Fruit fly (Drosophila melanogaster): Measurements from ENCODE around the gene jub.

Gene jub

dm6 chrX:13830029-13830428, at the start of gene jub:
jub (minus strand) TSS chrX:13830317.
- TF ChIP-seq CG8301 (tag; optimal IDR thresholded peaks at IDR 0.05) (no peak), CG8159 (tag; optimal IDR thresholded peaks at IDR 0.05) (peak; percentile 78)

- TF ChIP-seq CG15710 (tag; optimal IDR thresholded peaks at IDR 0.05) (peak; percentile 56), CG32121 (GFP tag; IDR thresholded peaks at IDR 0.05) (no peak), gl (tag; optimal IDR thresholded peaks at IDR 0.05) (peak; percentile 74), CG9948 (tag; optimal IDR thresholded peaks at IDR 0.05) (peak; percentile 30), CG10348 (GFP tag; IDR thresholded peaks at IDR 0.05) (no peak), fd96Ca (GFP tag; IDR thresholded peaks at IDR 0.05) (peak; percentile 44; the same call in 1 of the 3 replicates), Snoo (tag; optimal IDR thresholded peaks at IDR 0.05) (no peak), CG13204 (GFP tag; optimal IDR thresholded peaks at IDR 0.05) (peak; percentile 52), CG17806 (tag; optimal IDR thresholded peaks at IDR 0.05) (peak; percentile 35), CG8301 (tag; optimal IDR thresholded peaks at IDR 0.05) (peak; percentile 33), Pif1B (GFP tag; optimal IDR thresholded peaks at IDR 0.05) (peak; percentile 6), EcR (GFP tag; optimal IDR thresholded peaks at IDR 0.05) (no peak), CG14655 (GFP tag; optimal IDR thresholded peaks at IDR 0.05) (peak; percentile 41), Ets98B (GFP tag; IDR thresholded peaks at IDR 0.05) (peak; percentile 39; the same call in 1 of the 2 replicates), CG8159 (tag; optimal IDR thresholded peaks at IDR 0.05) (peak; percentile 46), CG4496 (GFP tag; IDR thresholded peaks at IDR 0.05) (no peak; the same call in 2 of the 3 replicates), CG12605 (GFP tag; IDR thresholded peaks at IDR 0.05) (peak; percentile 61), CG34367 (tag; optimal IDR thresholded peaks at IDR 0.05) (peak; percentile 25), rn (GFP tag; IDR thresholded peaks at IDR 0.05) (no peak), D1 (tag; optimal IDR thresholded peaks at IDR 0.05) (no peak), Pif1A (GFP tag; optimal IDR thresholded peaks at IDR 0.05) (peak; percentile 20)
These were observed 49.2 kb upstream of the jub start for dm6 chrX:13879169-13879821.

- TF ChIP-seq CG8159 (tag; optimal IDR thresholded peaks at IDR 0.05) (peak; percentile 10), CG17806 (tag; optimal IDR thresholded peaks at IDR 0.05) (no peak), CG4496 (GFP tag; IDR thresholded peaks at IDR 0.05) (peak; percentile 49; the same call in 2 of the 3 replicates)
These were observed 15.6 kb upstream of the jub start, which contains the start of gene AMPdeam for dm6 chrX:13845728-13846127. AMPdeam (minus strand) TSS chrX:13845866.

- TF ChIP-seq CG12605 (GFP tag; IDR thresholded peaks at IDR 0.05) = no peak
- TF ChIP-seq CG8301 (tag; optimal IDR thresholded peaks at IDR 0.05) = no peak
- no peak for TF ChIP-seq CG13204 (GFP tag; optimal IDR thresholded peaks at IDR 0.05)
- 0 out of 2 replicates have a peak, but pooled peaks have one; percentile 20 for TF ChIP-seq Ets98B (GFP tag; IDR thresholded peaks at IDR 0.05)
- no peak for TF ChIP-seq D1 (tag; optimal IDR thresholded peaks at IDR 0.05)
- TF ChIP-seq CG9948 (tag; optimal IDR thresholded peaks at IDR 0.05) = no peak
- TF ChIP-seq EcR (GFP tag; optimal IDR thresholded peaks at IDR 0.05) = peak; percentile 74
- TF ChIP-seq Snoo (tag; optimal IDR thresholded peaks at IDR 0.05) = no peak
- peak; percentile 1 for TF ChIP-seq CG15710 (tag; optimal IDR thresholded peaks at IDR 0.05)
- no peak for TF ChIP-seq fd96Ca (GFP tag; IDR thresholded peaks at IDR 0.05)
- TF ChIP-seq CG10348 (GFP tag; IDR thresholded peaks at IDR 0.05) = no peak
- peak; percentile 50; the same call in 1 of the 3 replicates for TF ChIP-seq CG4496 (GFP tag; IDR thresholded peaks at IDR 0.05)
- TF ChIP-seq CG34367 (tag; optimal IDR thresholded peaks at IDR 0.05) = no peak
- no peak for TF ChIP-seq CG14655 (GFP tag; optimal IDR thresholded peaks at IDR 0.05)
- no peak for TF ChIP-seq gl (tag; optimal IDR thresholded peaks at IDR 0.05)
- TF ChIP-seq CG8159 (tag; optimal IDR thresholded peaks at IDR 0.05) = peak; percentile 9
- TF ChIP-seq CG32121 (GFP tag; IDR thresholded peaks at IDR 0.05) = peak; percentile 21; the same call in 1 of the 2 replicates
- TF ChIP-seq Pif1B (GFP tag; optimal IDR thresholded peaks at IDR 0.05) = no peak
- TF ChIP-seq rn (GFP tag; IDR thresholded peaks at IDR 0.05) = no peak
- TF ChIP-seq CG17806 (tag; optimal IDR thresholded peaks at IDR 0.05) = no peak
- no peak for TF ChIP-seq Pif1A (GFP tag; optimal IDR thresholded peaks at IDR 0.05)
These were observed 14.3 kb upstream of the jub start for dm6 chrX:13844317-13844886.

- TF ChIP-seq CG32121 (GFP tag; IDR thresholded peaks at IDR 0.05) (0 out of 2 replicates have a peak, but pooled peaks have one; percentile 11), CG4496 (GFP tag; IDR thresholded peaks at IDR 0.05) (0 out of 3 replicates have a peak, but pooled peaks have one; percentile 23), Snoo (tag; optimal IDR thresholded peaks at IDR 0.05) (no peak)
These were observed 13.4 kb upstream of the jub start for dm6 chrX:13843487-13843886.

- no peak for TF ChIP-seq CG17806 (tag; optimal IDR thresholded peaks at IDR 0.05)
- no peak for TF ChIP-seq CG34367 (tag; optimal IDR thresholded peaks at IDR 0.05)
- no peak for TF ChIP-seq CG14655 (GFP tag; optimal IDR thresholded peaks at IDR 0.05)
- peak; percentile 44; the same call in 1 of the 2 replicates for TF ChIP-seq CG32121 (GFP tag; IDR thresholded peaks at IDR 0.05)
- TF ChIP-seq Ets98B (GFP tag; IDR thresholded peaks at IDR 0.05) = peak; percentile 48; the same call in 1 of the 2 replicates
- TF ChIP-seq CG9948 (tag; optimal IDR thresholded peaks at IDR 0.05) = no peak
- no peak for TF ChIP-seq CG10348 (GFP tag; IDR thresholded peaks at IDR 0.05)
- 0 out of 3 replicates have a peak, but pooled peaks have one; percentile 39 for TF ChIP-seq CG4496 (GFP tag; IDR thresholded peaks at IDR 0.05)
- no peak for TF ChIP-seq CG13204 (GFP tag; optimal IDR thresholded peaks at IDR 0.05)
- TF ChIP-seq CG12605 (GFP tag; IDR thresholded peaks at IDR 0.05) = no peak
These were observed 10.0 kb upstream of the jub start for dm6 chrX:13840075-13840474.
